Fruit fly (Drosophila melanogaster) whole organism, embryonic: ENCODE results near the gene Charon.

Experiments
- Asciz ChIP-seq: fragments of 200-800 bp; sonication (Bioruptor generic); optimal IDR thresholded peaks from 2 replicates; lab custom pipeline; 2017; ENCODE audit warnings: missing biosample characterization, mild to moderate bottlenecking, missing genetic modification characterization, missing genetic modification reagents
- CG10366 ChIP-seq: fragments of 200-800 bp; sonication (Bioruptor generic); IDR thresholded peaks from 2 replicates; pipeline ENCODE4 v1.3.6; 2022; ENCODE audit warnings: missing biosample characterization, missing genetic modification characterization
- CG10431 ChIP-seq: fragments of 200-800 bp; sonication (Bioruptor generic); optimal IDR thresholded peaks from 3 replicates; lab custom pipeline; 2018; ENCODE audit warnings: missing biosample characterization, mild to moderate bottlenecking, missing genetic modification characterization
- CG11696 ChIP-seq: fragments of 200-800 bp; sonication (Bioruptor generic); IDR thresholded peaks from 2 replicates; pipeline ENCODE4 v1.3.6; 2022; ENCODE audit warnings: missing biosample characterization, missing genetic modification characterization
- CG12391 ChIP-seq: fragments of 200-800 bp; sonication (Bioruptor generic); optimal IDR thresholded peaks from 3 replicates; lab custom pipeline; 2018; ENCODE audit warnings: missing biosample characterization, mild to moderate bottlenecking, missing genetic modification characterization, moderate library complexity
- CG12744 ChIP-seq: fragments of 200-800 bp; sonication (Bioruptor generic); optimal IDR thresholded peaks from 2 replicates; lab custom pipeline; 2016; ENCODE audit warnings: missing biosample characterization, missing genetic modification characterization
- CG13424 ChIP-seq: fragments of 200-800 bp; sonication (Bioruptor generic); optimal IDR thresholded peaks from 2 replicates; lab custom pipeline; 2019; ENCODE audit warnings: missing biosample characterization, mild to moderate bottlenecking, missing genetic modification characterization, moderate library complexity
- CG14667 ChIP-seq: fragments of 200-800 bp; sonication (Bioruptor generic); IDR thresholded peaks from 2 replicates; pipeline ENCODE4 v1.3.6; 2022; ENCODE audit warnings: missing biosample characterization, missing genetic modification characterization
- CG1602 ChIP-seq: fragments of 200-800 bp; sonication (Bioruptor generic); optimal IDR thresholded peaks from 3 replicates; lab custom pipeline; 2016; ENCODE audit warnings: missing biosample characterization, missing genetic modification characterization
- CG17385 ChIP-seq: fragments of 200-800 bp; sonication (Bioruptor generic); optimal IDR thresholded peaks from 3 replicates; lab custom pipeline; 2018; ENCODE audit warnings: missing biosample characterization, mild to moderate bottlenecking, missing genetic modification characterization
- CG18599 ChIP-seq: fragments of 200-800 bp; sonication (Bioruptor generic); optimal IDR thresholded peaks from 3 replicates; lab custom pipeline; 2017; ENCODE audit warnings: missing biosample characterization, missing genetic modification characterization, mild to moderate bottlenecking, moderate library complexity, missing genetic modification reagents
- CG2875 ChIP-seq: fragments of 200-800 bp; sonication (Bioruptor generic); optimal IDR thresholded peaks from 2 replicates; lab custom pipeline; 2017; ENCODE audit warnings: missing biosample characterization, mild to moderate bottlenecking, missing genetic modification characterization, missing genetic modification reagents
- CG2889 ChIP-seq: fragments of 200-800 bp; sonication (Bioruptor generic); IDR thresholded peaks from 3 replicates; pipeline ENCODE4 v1.3.6; 2022; ENCODE audit warnings: missing biosample characterization, missing genetic modification characterization
- CG32532 ChIP-seq: fragments of 200-800 bp; sonication (Bioruptor generic); IDR thresholded peaks from 2 replicates; pipeline ENCODE4 v1.3.6; 2022; ENCODE audit warnings: missing biosample characterization, missing genetic modification characterization
- CG33213 ChIP-seq: fragments of 200-800 bp; sonication (Bioruptor generic); optimal IDR thresholded peaks from 3 replicates; lab custom pipeline; 2016; ENCODE audit warnings: missing biosample characterization, missing genetic modification characterization
- CG4360 ChIP-seq: fragments of 200-800 bp; sonication (Bioruptor generic); IDR thresholded peaks from 2 replicates; pipeline ENCODE4 v1.3.6; 2022; ENCODE audit warnings: missing biosample characterization, missing genetic modification characterization
- CG6813 ChIP-seq: fragments of 200-800 bp; sonication (Bioruptor generic); optimal IDR thresholded peaks from 2 replicates; lab custom pipeline; 2017; ENCODE audit warnings: missing biosample characterization, missing genetic modification characterization, mild to moderate bottlenecking, moderate library complexity, missing genetic modification reagents
- CG7556 ChIP-seq: fragments of 200-800 bp; sonication (Bioruptor generic); optimal IDR thresholded peaks from 2 replicates; lab custom pipeline; 2017; ENCODE audit warnings: missing biosample characterization, mild to moderate bottlenecking, missing genetic modification characterization
- CG8388 ChIP-seq: fragments of 200-800 bp; sonication (Bioruptor generic); optimal IDR thresholded peaks from 2 replicates; lab custom pipeline; 2019; ENCODE audit warnings: missing biosample characterization, mild to moderate bottlenecking, missing genetic modification characterization, moderate library complexity
- CG9932 ChIP-seq: fragments of 200-800 bp; sonication (Bioruptor generic); IDR thresholded peaks from 2 replicates; pipeline ENCODE4 v1.3.6; 2022; ENCODE audit warnings: missing biosample characterization, missing genetic modification characterization
- CHES-1-like ChIP-seq: fragments of 200-800 bp; sonication (Bioruptor generic); optimal IDR thresholded peaks from 2 replicates; lab custom pipeline; 2016; ENCODE audit warnings: missing biosample characterization, missing genetic modification characterization
- CkIIα-i1 ChIP-seq: fragments of 200-800 bp; sonication (Bioruptor generic); IDR thresholded peaks from 2 replicates; pipeline ENCODE4 v1.3.6; 2022; ENCODE audit warnings: missing biosample characterization, missing genetic modification characterization
- Dip3 ChIP-seq: fragments of 200-800 bp; sonication (Bioruptor generic); optimal IDR thresholded peaks from 3 replicates; lab custom pipeline; 2016; ENCODE audit warnings: missing biosample characterization, missing genetic modification characterization
- HLHmδ ChIP-seq: fragments of 200-800 bp; sonication (Bioruptor generic); optimal IDR thresholded peaks from 2 replicates; lab custom pipeline; 2018; ENCODE audit warnings: missing biosample characterization, mild to moderate bottlenecking, missing genetic modification characterization, moderate library complexity
- NFAT ChIP-seq: fragments of 200-800 bp; sonication (Bioruptor generic); IDR thresholded peaks from 2 replicates; pipeline ENCODE4 v1.3.6; 2022; ENCODE audit warnings: missing biosample characterization, missing genetic modification characterization
- Oli ChIP-seq: fragments of 200-800 bp; sonication (Bioruptor generic); optimal IDR thresholded peaks from 2 replicates; lab custom pipeline; 2018; ENCODE audit warnings: missing biosample characterization, mild to moderate bottlenecking, missing genetic modification characterization, moderate library complexity
- Pdp1 ChIP-seq, 2 experiments: fragments of 200-800 bp; sonication (Bioruptor generic); optimal IDR thresholded peaks; 3 replicates each; lab custom pipeline; 2016; ENCODE audit warnings: missing biosample characterization in 2 of 2, missing genetic modification characterization in 2 of 2, mild to moderate bottlenecking in 1 of 2, moderate library complexity in 1 of 2
- Sox100B ChIP-seq: fragments of 200-800 bp; sonication (Bioruptor generic); optimal IDR thresholded peaks from 3 replicates; lab custom pipeline; 2018; ENCODE audit warnings: missing biosample characterization, mild to moderate bottlenecking, missing genetic modification characterization
- Spps ChIP-seq: fragments of 200-800 bp; sonication (Bioruptor generic); optimal IDR thresholded peaks from 2 replicates; lab custom pipeline; 2018; ENCODE audit warnings: missing biosample characterization, mild to moderate bottlenecking, missing genetic modification characterization
- Taf1 ChIP-seq: fragments of 200-800 bp; sonication (Bioruptor generic); IDR thresholded peaks from 2 replicates; pipeline ENCODE4 v1.3.6; 2022; ENCODE audit warnings: missing biosample characterization, missing genetic modification characterization
- ap ChIP-seq: fragments of 200-800 bp; sonication (Bioruptor generic); IDR thresholded peaks from 2 replicates; pipeline ENCODE4 v1.3.6; 2022; ENCODE audit warnings: missing biosample characterization, missing genetic modification characterization
- ase ChIP-seq: fragments of 200-800 bp; sonication (Bioruptor generic); IDR thresholded peaks from 3 replicates; pipeline ENCODE4 v1.3.6; 2022; ENCODE audit warnings: missing biosample characterization, missing genetic modification characterization
- az2 ChIP-seq: fragments of 200-800 bp; sonication (Bioruptor generic); optimal IDR thresholded peaks from 3 replicates; lab custom pipeline; 2016; ENCODE audit warnings: missing biosample characterization, missing genetic modification characterization
- bcd ChIP-seq: fragments of 200-800 bp; sonication (Bioruptor generic); optimal IDR thresholded peaks from 2 replicates; lab custom pipeline; 2017; ENCODE audit warnings: missing biosample characterization, mild to moderate bottlenecking, missing genetic modification characterization
- cwo ChIP-seq: fragments of 200-800 bp; sonication (Bioruptor generic); optimal IDR thresholded peaks from 3 replicates; lab custom pipeline; 2017; ENCODE audit warnings: missing biosample characterization, missing genetic modification characterization, mild to moderate bottlenecking, moderate library complexity, missing genetic modification reagents
- dpn ChIP-seq, 2 experiments: fragments of 200-800 bp; sonication (Bioruptor generic); optimal IDR thresholded peaks; 3 replicates each; lab custom pipeline; 2016; ENCODE audit warnings: missing biosample characterization in 2 of 2, missing genetic modification characterization in 2 of 2
- ftz-f1 ChIP-seq: fragments of 200-800 bp; sonication (Bioruptor generic); optimal IDR thresholded peaks from 2 replicates; lab custom pipeline; 2016; ENCODE audit warnings: missing biosample characterization, missing genetic modification characterization
- her ChIP-seq: fragments of 200-800 bp; sonication (Bioruptor generic); optimal IDR thresholded peaks from 2 replicates; lab custom pipeline; 2016; ENCODE audit warnings: missing biosample characterization, missing genetic modification characterization
- ken ChIP-seq: fragments of 200-800 bp; sonication (Bioruptor generic); IDR thresholded peaks from 3 replicates; pipeline ENCODE4 v1.3.6; 2022; ENCODE audit warnings: missing biosample characterization, missing genetic modification characterization
- kni ChIP-seq: fragments of 200-800 bp; sonication (Bioruptor generic); optimal IDR thresholded peaks from 3 replicates; lab custom pipeline; 2017; ENCODE audit warnings: mild to moderate bottlenecking, missing biosample characterization, missing genetic modification reagents, missing genetic modification characterization
- lab ChIP-seq: fragments of 200-800 bp; sonication (Bioruptor generic); optimal IDR thresholded peaks from 3 replicates; lab custom pipeline; 2017; ENCODE audit warnings: missing biosample characterization, missing genetic modification characterization, mild to moderate bottlenecking, moderate library complexity, missing genetic modification reagents
- lmd ChIP-seq: fragments of 200-800 bp; sonication (Bioruptor generic); IDR thresholded peaks from 2 replicates; pipeline ENCODE4 v1.3.6; 2022; ENCODE audit warnings: missing biosample characterization, missing genetic modification characterization
- org-1 ChIP-seq: fragments of 200-800 bp; sonication (Bioruptor generic); optimal IDR thresholded peaks from 2 replicates; lab custom pipeline; 2017; ENCODE audit warnings: missing biosample characterization, missing genetic modification characterization
- pros ChIP-seq: fragments of 200-800 bp; sonication (Bioruptor generic); optimal IDR thresholded peaks from 3 replicates; lab custom pipeline; 2019; ENCODE audit warnings: missing biosample characterization, mild to moderate bottlenecking, missing genetic modification characterization, moderate library complexity
- row ChIP-seq: fragments of 200-800 bp; sonication (Bioruptor generic); IDR thresholded peaks from 3 replicates; pipeline ENCODE4 v1.3.6; 2022; ENCODE audit warnings: missing biosample characterization, missing genetic modification characterization
- seq ChIP-seq: fragments of 200-800 bp; sonication (Bioruptor generic); IDR thresholded peaks from 2 replicates; pipeline ENCODE4 v1.3.6; 2022; ENCODE audit warnings: missing biosample characterization, missing genetic modification characterization
- slbo ChIP-seq: fragments of 200-800 bp; sonication (Bioruptor generic); IDR thresholded peaks from 2 replicates; pipeline ENCODE4 v1.3.6; 2022; ENCODE audit warnings: missing biosample characterization, missing genetic modification characterization
- sob ChIP-seq: fragments of 200-800 bp; sonication (Bioruptor generic); IDR thresholded peaks from 2 replicates; pipeline ENCODE4 v1.3.6; 2022; ENCODE audit warnings: missing biosample characterization, missing genetic modification characterization
- tap ChIP-seq: fragments of 200-800 bp; optimal IDR thresholded peaks from 3 replicates; lab custom pipeline; 2019; ENCODE audit warnings: missing biosample characterization, mild to moderate bottlenecking, missing genetic modification characterization, moderate library complexity
- tup ChIP-seq: fragments of 200-800 bp; sonication (Bioruptor generic); optimal IDR thresholded peaks from 2 replicates; lab custom pipeline; 2016; ENCODE audit warnings: missing biosample characterization, mild to moderate bottlenecking, missing genetic modification characterization, moderate library complexity

Gene Charon

DNA sequence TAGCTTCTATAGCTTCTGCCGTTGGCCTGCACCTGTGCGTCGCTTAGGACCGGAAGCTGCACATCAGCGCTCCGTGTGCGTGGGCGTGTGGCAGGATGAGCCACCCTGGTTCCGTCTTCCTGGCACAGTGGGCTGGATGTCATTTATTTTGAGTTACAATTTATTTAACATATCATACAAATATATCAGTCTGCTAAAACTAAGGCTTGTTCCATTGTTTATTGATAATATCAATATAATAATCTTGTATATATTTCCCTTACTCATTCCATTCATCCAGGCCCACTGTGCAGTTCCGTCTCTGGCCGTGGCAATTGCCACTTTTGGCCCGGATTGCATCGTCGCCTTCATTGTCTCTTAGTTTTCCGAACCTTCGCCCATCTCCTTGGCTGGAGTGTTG is 41.9 kb upstream of the Charon start (continued):
- 0 out of 3 replicates have a peak, but pooled peaks have one; percentile 46 for TF ChIP-seq ken (GFP tag; lab: Robert Waterston, UW)
- TF ChIP-seq her (GFP tag; lab: Kevin White, UChicago), result no peak
- TF ChIP-seq Asciz (GFP tag; lab: Kevin White, UChicago), result no peak
- peak; percentile 61 for TF ChIP-seq row
- TF ChIP-seq Sox100B (GFP tag; lab: Kevin White, UChicago), result peak; percentile 17
- TF ChIP-seq Dip3, result no peak
- TF ChIP-seq CG8388, result peak; percentile 41
- TF ChIP-seq az2 (GFP tag; lab: Kevin White, UChicago), result peak; percentile 42
- peak; percentile 67 for TF ChIP-seq slbo (GFP tag; lab: Robert Waterston, UW)
- TF ChIP-seq CG32532 (GFP tag; lab: Robert Waterston, UW), result peak; percentile 26; the same call in 1 of the 2 replicates
- peak; percentile 32 for TF ChIP-seq CG1602 (GFP tag; lab: Kevin White, UChicago)
- TF ChIP-seq CG2875 (GFP tag; lab: Kevin White, UChicago), result peak; percentile 7
- TF ChIP-seq CG7556 (GFP tag; lab: Kevin White, UChicago), result peak; percentile 46
- TF ChIP-seq CHES-1-like (GFP tag; lab: Kevin White, UChicago), result no peak
- no peak for TF ChIP-seq CG10431 (GFP tag; lab: Kevin White, UChicago)
- peak; percentile 37 for TF ChIP-seq CG13424 (tag; lab: Kevin White, UChicago)
- 0 out of 3 replicates have a peak, but pooled peaks have one; percentile 44 for TF ChIP-seq CG2889
- peak; percentile 58 for TF ChIP-seq Oli (tag; lab: Kevin White, UChicago)
- TF ChIP-seq tup (GFP tag; lab: Kevin White, UChicago), result no peak
- TF ChIP-seq HLHmδ (GFP tag; lab: Kevin White, UChicago), result no peak
- TF ChIP-seq org-1 (GFP tag; lab: Kevin White, UChicago), result peak; percentile 18
- TF ChIP-seq CG11696 (GFP tag; lab: Robert Waterston, UW), result 0 out of 2 replicates have a peak, but pooled peaks have one; percentile 14
- no peak for TF ChIP-seq CG12744
- peak; percentile 73 for TF ChIP-seq lab
- TF ChIP-seq tap (tag; lab: Kevin White, UChicago), result peak; percentile 20
- TF ChIP-seq Taf1 (GFP tag; lab: Robert Waterston, UW), result no peak
- TF ChIP-seq bcd, result peak; percentile 40
- TF ChIP-seq CG33213, result no peak
- no peak for TF ChIP-seq NFAT (GFP tag; lab: Robert Waterston, UW)
- 0 out of 2 replicates have a peak, but pooled peaks have one; percentile 37 for TF ChIP-seq ap (GFP tag; lab: Robert Waterston, UW)
- peak; percentile 46; the same call in 1 of the 2 replicates for TF ChIP-seq CG10366 (GFP tag; lab: Robert Waterston, UW)
- no peak for TF ChIP-seq CkIIα-i1 (GFP tag; lab: Robert Waterston, UW)
- peak; percentile 44; the same call in 1 of the 2 replicates for TF ChIP-seq sob (GFP tag; lab: Robert Waterston, UW)
- peak in 1 of 2 experiments; percentile 22 for TF ChIP-seq dpn (GFP tag; optimal IDR thresholded peaks at IDR 0.05; lab: Kevin White, UChicago)
- TF ChIP-seq CG4360, result no peak
- TF ChIP-seq lmd (GFP tag; lab: Robert Waterston, UW), result peak; percentile 45; the same call in 1 of the 2 replicates
- peak; percentile 29; the same call in 1 of the 2 replicates for TF ChIP-seq seq
- no peak for TF ChIP-seq kni
- TF ChIP-seq CG12391 (tag; lab: Kevin White, UChicago), result peak; percentile 39
- no peak for TF ChIP-seq Spps (tag; lab: Kevin White, UChicago)
- TF ChIP-seq ase (GFP tag; lab: Robert Waterston, UW), result peak; percentile 69
- TF ChIP-seq CG14667 (GFP tag; lab: Robert Waterston, UW), result peak; percentile 39
- TF ChIP-seq Pdp1 (GFP tag; optimal IDR thresholded peaks at IDR 0.05; lab: Kevin White, UChicago), result no peak
- peak; percentile 32 for TF ChIP-seq cwo
- peak; percentile 17 for TF ChIP-seq CG6813
- TF ChIP-seq CG18599 (GFP tag; lab: Kevin White, UChicago), result peak; percentile 72
- peak; percentile 39 for TF ChIP-seq CG17385 (GFP tag; lab: Kevin White, UChicago)
- no peak for TF ChIP-seq ftz-f1 (GFP tag; lab: Kevin White, UChicago)
- TF ChIP-seq pros (GFP tag; lab: Kevin White, UChicago), result no peak
- 0 out of 2 replicates have a peak, but pooled peaks have one; percentile 14 for TF ChIP-seq CG9932 (GFP tag; lab: Robert Waterston, UW)
